Worm (Caenorhabditis elegans): ENCODE results near the gene ZC449.2.

- TF ChIP-seq fkh-10 (GFP tag; optimal IDR thresholded peaks at IDR 0.05) (no peak), ceh-6 (GFP tag; optimal IDR thresholded peaks at IDR 0.05) (no peak), rnt-1 (tag; optimal IDR thresholded peaks at IDR 0.05) (no peak), che-1 (tag; optimal IDR thresholded peaks at IDR 0.05) (no peak), nhr-11 (tag; optimal IDR thresholded peaks at IDR 0.05) (no peak), sox-2 (GFP tag; IDR thresholded peaks at IDR 0.05) (no peak), ceh-19 (GFP tag; optimal IDR thresholded peaks at IDR 0.05) (no peak), ceh-18 (tag; optimal IDR thresholded peaks at IDR 0.05) (no peak), elt-2 (tag; optimal IDR thresholded peaks at IDR 0.05) (no peak), pqm-1 (tag; optimal IDR thresholded peaks at IDR 0.05) (no peak), pha-4 (tag; optimal IDR thresholded peaks at IDR 0.05) (no peak), ahr-1 (tag; optimal IDR thresholded peaks at IDR 0.05) (no peak)
These were observed 12.8 kb downstream of the ZC449.2 start, which contains the start of gene ZC449.4 for ce11 chrX:5033868-5034267.

Measured in whole organism, late embryonic.